Worm (Caenorhabditis elegans): ENCODE measurements around the gene T02H6.6.

DNA sequence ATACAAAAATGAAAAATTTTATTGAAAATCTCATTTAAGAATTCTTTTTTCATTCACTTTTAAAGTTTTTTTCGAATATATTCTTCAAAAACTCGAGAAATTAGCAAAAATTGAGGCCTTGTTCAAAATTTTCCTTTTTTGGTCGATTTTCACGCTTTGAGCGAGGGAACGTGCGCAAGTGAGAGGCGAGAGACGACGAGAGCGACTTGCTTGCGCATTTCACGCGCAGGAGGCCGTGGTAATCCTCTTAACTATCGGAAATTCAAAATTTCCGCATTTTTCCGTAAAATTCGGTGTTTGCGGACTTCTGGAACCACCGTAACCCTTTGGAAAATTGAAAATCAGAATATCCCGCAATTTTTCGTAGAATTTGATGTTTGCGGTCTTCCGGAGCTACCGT is 46.4 kb downstream of the T02H6.6 start:
- TF ChIP-seq snpc-4 (tag; optimal IDR thresholded peaks at IDR 0.05) (no peak), aly-2 (tag; optimal IDR thresholded peaks at IDR 0.05) (no peak), lin-15B (tag; optimal IDR thresholded peaks at IDR 0.05) (no peak)
